Fruit fly (Drosophila melanogaster) Kc167 (cell line): ENCODE results near the gene Grp170.

ENCODE experiments used
- Myc ChIP-seq: fragments of >200 bp; optimal IDR thresholded peaks from 2 replicates; lab custom pipeline; 2017; ENCODE audit warnings: missing external identifiers
- Sin3A ChIP-seq: fragments of >200 bp; optimal IDR thresholded peaks from 2 replicates; lab custom pipeline; 2018; ENCODE audit warnings: missing external identifiers
- h ChIP-seq: fragments of >200 bp; optimal IDR thresholded peaks from 3 replicates; lab custom pipeline; 2018; ENCODE audit warnings: missing external identifiers
- insv ChIP-seq: fragments of >200 bp; optimal IDR thresholded peaks from 3 replicates; lab custom pipeline; 2018; ENCODE audit warnings: missing external identifiers
- psq ChIP-seq: fragments of >200 bp; optimal IDR thresholded peaks from 2 replicates; lab custom pipeline; 2017; ENCODE audit warnings: missing external identifiers
- ttk ChIP-seq: sonication (Bioruptor generic); optimal IDR thresholded peaks from 2 replicates; lab custom pipeline; 2017; ENCODE audit warnings: missing external identifiers

- no peak for TF ChIP-seq h
- TF ChIP-seq ttk (lab: Kevin White, UChicago) = no peak
- TF ChIP-seq insv (lab: Kevin White, UChicago) = no peak
- no peak for TF ChIP-seq Sin3A
- no peak for TF ChIP-seq psq (lab: Kevin White, UChicago)
- no peak for TF ChIP-seq Myc
These were observed 12.1 kb upstream of the Grp170 start for dm6 chrX:2286985-2287384.
